Worm (Caenorhabditis elegans) whole organism, L1 larva: ENCODE measurements around the gene clec-84.

Experiments used
- C34B4.2 ChIP-seq: sonication (generic microtip); optimal IDR thresholded peaks from 2 replicates; lab custom pipeline; 2017; ENCODE audit warnings: mild to moderate bottlenecking, missing genetic modification characterization, missing compliant biosample characterization
- F16B12.6 ChIP-seq: fragments of 150-350 bp; optimal IDR thresholded peaks from 2 replicates; lab custom pipeline; 2014; ENCODE audit warnings: missing biosample characterization, missing genetic modification characterization
- alr-1 ChIP-seq: fragments of 200-800 bp; sonication (Bioruptor generic); optimal IDR thresholded peaks from 2 replicates; lab custom pipeline; 2018; ENCODE audit warnings: borderline replicate concordance, mild to moderate bottlenecking, missing genetic modification characterization, missing compliant biosample characterization
- ama-1 ChIP-seq: fragments of 150-350 bp; optimal IDR thresholded peaks from 2 replicates; lab custom pipeline; 2014
- blmp-1 ChIP-seq: fragments of 150-350 bp; optimal IDR thresholded peaks from 2 replicates; lab custom pipeline; 2014; ENCODE audit warnings: missing biosample characterization, missing genetic modification characterization
- ceh-8 ChIP-seq: fragments of 200-800 bp; sonication (Bioruptor generic); optimal IDR thresholded peaks from 2 replicates; lab custom pipeline; 2018; ENCODE audit warnings: mild to moderate bottlenecking, missing genetic modification characterization, moderate library complexity, missing compliant biosample characterization
- ces-1 ChIP-seq: fragments of 150-350 bp; optimal IDR thresholded peaks from 2 replicates; lab custom pipeline; 2014; ENCODE audit warnings: missing biosample characterization, missing genetic modification reagents, missing genetic modification characterization
- dsc-1 ChIP-seq: sonication (generic microtip); optimal IDR thresholded peaks from 2 replicates; lab custom pipeline; 2016; ENCODE audit warnings: mild to moderate bottlenecking, missing genetic modification characterization, missing compliant biosample characterization
- efl-1 ChIP-seq, 4 experiments: fragments of 150-350 bp; optimal IDR thresholded peaks in 3 of 4; peaks in 1 of 4; 1 replicate in 1 of 4; 2 replicates in 3 of 4; lab custom pipeline; 2014; ENCODE audit warnings: missing biosample characterization in 2 of 4, missing genetic modification characterization in 2 of 4, missing genetic modification reagents in 2 of 4
- efl-3 ChIP-seq: fragments of 200-800 bp; sonication (Bioruptor generic); optimal IDR thresholded peaks from 2 replicates; lab custom pipeline; 2018; ENCODE audit warnings: mild to moderate bottlenecking, missing genetic modification characterization, missing compliant biosample characterization
- elt-2 ChIP-seq: sonication (generic microtip); optimal IDR thresholded peaks from 2 replicates; lab custom pipeline; 2016; ENCODE audit warnings: missing genetic modification characterization, mild to moderate bottlenecking, inconsistent platforms, missing compliant biosample characterization, missing genetic modification reagents
- elt-3 ChIP-seq, 6 experiments: fragments of 150-350 bp in 1 of 6; sonication (generic microtip); optimal IDR thresholded peaks; 2 replicates each; lab custom pipeline; 2017 to 2018; ENCODE audit warnings: missing biosample characterization in 6 of 6, missing genetic modification characterization in 6 of 6, inconsistent platforms in 1 of 6
- ets-5 ChIP-seq: fragments of 200-800 bp; sonication (Bioruptor generic); IDR thresholded peaks from 2 replicates; pipeline ENCODE4 v1.3.6; 2022; ENCODE audit warnings: missing genetic modification characterization, missing compliant biosample characterization
- fkh-10 ChIP-seq: sonication (generic microtip); optimal IDR thresholded peaks from 2 replicates; lab custom pipeline; 2017; ENCODE audit warnings: missing biosample characterization, missing genetic modification reagents, missing genetic modification characterization
- fkh-4 ChIP-seq: sonication (generic microtip); optimal IDR thresholded peaks from 2 replicates; lab custom pipeline; 2016; ENCODE audit warnings: missing compliant biosample characterization, missing genetic modification characterization, borderline replicate concordance
- fos-1 ChIP-seq: fragments of 150-350 bp; optimal IDR thresholded peaks from 2 replicates; lab custom pipeline; 2014; ENCODE audit warnings: missing biosample characterization, missing genetic modification characterization
- grh-1 ChIP-seq: fragments of 200-800 bp; sonication (Bioruptor generic); IDR thresholded peaks from 2 replicates; pipeline ENCODE4 v1.3.6; 2022; ENCODE audit warnings: missing genetic modification reagents, missing genetic modification characterization, missing compliant biosample characterization
- hlh-4 ChIP-seq: sonication (generic microtip); optimal IDR thresholded peaks from 2 replicates; lab custom pipeline; 2016; ENCODE audit warnings: mild to moderate bottlenecking, missing genetic modification characterization, missing compliant biosample characterization
- hpl-2 ChIP-seq: fragments of 150-350 bp; optimal IDR thresholded peaks from 2 replicates; lab custom pipeline; 2014; ENCODE audit warnings: missing biosample characterization, missing genetic modification reagents, missing genetic modification characterization
- isw-1 ChIP-seq: fragments of 200-800 bp; sonication (Bioruptor generic); IDR thresholded peaks from 2 replicates; pipeline ENCODE4 v1.3.6; 2022; ENCODE audit warnings: missing genetic modification characterization, missing compliant biosample characterization
- jun-1 ChIP-seq: fragments of 150-350 bp; optimal IDR thresholded peaks from 2 replicates; lab custom pipeline; 2014; ENCODE audit warnings: missing biosample characterization, missing genetic modification reagents, missing genetic modification characterization
- lin-14 ChIP-seq: fragments of 200-800 bp; sonication (Bioruptor generic); optimal IDR thresholded peaks from 2 replicates; lab custom pipeline; 2018; ENCODE audit warnings: mild to moderate bottlenecking, missing genetic modification characterization, moderate library complexity, missing compliant biosample characterization
- lin-15B ChIP-seq: fragments of 150-350 bp; sonication (generic microtip); optimal IDR thresholded peaks from 3 replicates; lab custom pipeline; 2014; ENCODE audit warnings: missing biosample characterization, missing genetic modification characterization
- lin-35 ChIP-seq, 2 experiments: fragments of 150-350 bp; optimal IDR thresholded peaks; 2 replicates each; lab custom pipeline; 2014; ENCODE audit warnings: missing biosample characterization in 2 of 2, missing genetic modification characterization in 2 of 2, missing genetic modification reagents in 2 of 2
- lir-3 ChIP-seq: sonication (generic microtip); optimal IDR thresholded peaks from 2 replicates; lab custom pipeline; 2016; ENCODE audit warnings: mild to moderate bottlenecking, missing genetic modification characterization, moderate library complexity, missing compliant biosample characterization; ENCODE audit not compliant: poor library complexity
- mab-9 ChIP-seq: fragments of 200-800 bp; sonication (Bioruptor generic); IDR thresholded peaks from 2 replicates; pipeline ENCODE4 v1.3.6; 2022; ENCODE audit warnings: missing genetic modification reagents, missing genetic modification characterization, missing compliant biosample characterization
- mdl-1 ChIP-seq, 2 experiments: fragments of 150-350 bp; optimal IDR thresholded peaks; 2 replicates each; lab custom pipeline; 2014 to 2017; ENCODE audit warnings: missing biosample characterization in 2 of 2, missing genetic modification characterization in 2 of 2, inconsistent platforms in 1 of 2
- mef-2 ChIP-seq: fragments of 150-350 bp; optimal IDR thresholded peaks from 2 replicates; lab custom pipeline; 2014; ENCODE audit warnings: missing biosample characterization, missing genetic modification characterization
- nhr-12 ChIP-seq: sonication (generic microtip); optimal IDR thresholded peaks from 2 replicates; lab custom pipeline; 2017; ENCODE audit warnings: missing biosample characterization, missing genetic modification characterization
- nhr-237 ChIP-seq: fragments of 150-350 bp; optimal IDR thresholded peaks from 2 replicates; lab custom pipeline; 2014; ENCODE audit warnings: missing biosample characterization, missing genetic modification characterization
- nhr-71 ChIP-seq: sonication (generic microtip); optimal IDR thresholded peaks from 2 replicates; lab custom pipeline; 2016; ENCODE audit warnings: mild to moderate bottlenecking, missing genetic modification characterization, moderate library complexity, missing compliant biosample characterization
- nhr-84 ChIP-seq: sonication (generic microtip); optimal IDR thresholded peaks from 2 replicates; lab custom pipeline; 2017; ENCODE audit warnings: missing biosample characterization, missing genetic modification characterization
- nhr-90 ChIP-seq: sonication (generic microtip); optimal IDR thresholded peaks from 2 replicates; lab custom pipeline; 2016; ENCODE audit warnings: mild to moderate bottlenecking, missing genetic modification characterization, missing compliant biosample characterization; ENCODE audit not compliant: poor library complexity
- pax-3 ChIP-seq: fragments of 200-800 bp; sonication (Bioruptor generic); optimal IDR thresholded peaks from 2 replicates; lab custom pipeline; 2018; ENCODE audit warnings: mild to moderate bottlenecking, missing genetic modification characterization, moderate library complexity, missing compliant biosample characterization
- pqm-1 ChIP-seq: sonication (generic microtip); optimal IDR thresholded peaks from 3 replicates; lab custom pipeline; 2017; ENCODE audit warnings: missing biosample characterization, missing genetic modification characterization
- rnt-1 ChIP-seq: sonication (generic microtip); optimal IDR thresholded peaks from 2 replicates; lab custom pipeline; 2016; ENCODE audit warnings: mild to moderate bottlenecking, missing genetic modification characterization, moderate library complexity, missing compliant biosample characterization
- snpc-4 ChIP-seq: fragments of 150-350 bp; optimal IDR thresholded peaks from 2 replicates; lab custom pipeline; 2014; ENCODE audit warnings: missing biosample characterization, missing genetic modification characterization
- sptf-1 ChIP-seq: fragments of 150-350 bp; optimal IDR thresholded peaks from 2 replicates; lab custom pipeline; 2014; ENCODE audit warnings: missing biosample characterization, missing genetic modification characterization
- tlp-1 ChIP-seq: fragments of 150-350 bp; optimal IDR thresholded peaks from 2 replicates; lab custom pipeline; 2014; ENCODE audit warnings: missing biosample characterization, missing genetic modification characterization
- unc-62 ChIP-seq: fragments of 150-350 bp; optimal IDR thresholded peaks from 2 replicates; lab custom pipeline; 2014; ENCODE audit warnings: missing biosample characterization, missing genetic modification reagents, missing genetic modification characterization
- unc-86 ChIP-seq: sonication (generic microtip); optimal IDR thresholded peaks from 2 replicates; lab custom pipeline; 2016; ENCODE audit warnings: missing genetic modification characterization, missing compliant biosample characterization
- vab-15 ChIP-seq: sonication (generic microtip); optimal IDR thresholded peaks from 2 replicates; lab custom pipeline; 2017; ENCODE audit warnings: missing genotype, mild to moderate bottlenecking, missing genetic modification characterization, missing compliant biosample characterization
- zag-1 ChIP-seq: fragments of 150-350 bp; optimal IDR thresholded peaks from 2 replicates; lab custom pipeline; 2014; ENCODE audit warnings: missing biosample characterization, missing genetic modification characterization
- zip-4 ChIP-seq: fragments of 200-800 bp; sonication (Bioruptor generic); optimal IDR thresholded peaks from 2 replicates; lab custom pipeline; 2018; ENCODE audit warnings: mild to moderate bottlenecking, missing genetic modification characterization, moderate library complexity, missing compliant biosample characterization
- ztf-11 ChIP-seq, 2 experiments: sonication (generic microtip); optimal IDR thresholded peaks; 2 replicates each; lab custom pipeline; 2016 to 2017; ENCODE audit warnings: missing genetic modification characterization in 2 of 2, missing biosample characterization in 1 of 2, missing compliant biosample characterization in 1 of 2
- ztf-4 ChIP-seq: fragments of 150-350 bp; optimal IDR thresholded peaks from 2 replicates; lab custom pipeline; 2014; ENCODE audit warnings: missing biosample characterization, missing genetic modification characterization

The clec-84 gene

ce11 chrIV:2849269-2849668 is 7.0 kb downstream of the clec-84 start:
- TF ChIP-seq vab-15 (tag; lab: Kevin White, UChicago), result no peak
- no peak for TF ChIP-seq elt-3 (tag; optimal IDR thresholded peaks at IDR 0.05; lab: Kevin White, UChicago)
- TF ChIP-seq fkh-10 (GFP tag; lab: Kevin White, UChicago), result no peak
- no peak for TF ChIP-seq nhr-71
- no peak for TF ChIP-seq ama-1
- TF ChIP-seq rnt-1 (tag; lab: Kevin White, UChicago), result no peak
- TF ChIP-seq lin-14 (GFP tag; lab: Kevin White, UChicago), result no peak
- no peak for TF ChIP-seq jun-1
- TF ChIP-seq mef-2 (tag; lab: Kevin White, UChicago), result no peak
- TF ChIP-seq fkh-4 (tag; lab: Kevin White, UChicago), result no peak
- TF ChIP-seq ztf-11 (tag; optimal IDR thresholded peaks at IDR 0.05; lab: Kevin White, UChicago), result no peak
- no peak for TF ChIP-seq lin-35 (GFP tag; optimal IDR thresholded peaks at IDR 0.05; lab: Kevin White, UChicago)
- no peak for TF ChIP-seq snpc-4 (tag; lab: Kevin White, UChicago)
- TF ChIP-seq hpl-2 (GFP tag; lab: Kevin White, UChicago), result no peak

ce11 chrIV:2850586-2850985 is 8.3 kb downstream of the clec-84 start, which contains the start of gene clec-85:
clec-85 (plus strand) TSS chrIV:2850886.
- no peak for TF ChIP-seq nhr-84 (tag; lab: Kevin White, UChicago)
- TF ChIP-seq zag-1, result no peak
- no peak for TF ChIP-seq ceh-8 (GFP tag; lab: Kevin White, UChicago)
- no peak for TF ChIP-seq ztf-4
- no peak for TF ChIP-seq mdl-1 (tag; optimal IDR thresholded peaks at IDR 0.05; lab: Kevin White, UChicago)
- no peak for TF ChIP-seq elt-3 (tag; optimal IDR thresholded peaks at IDR 0.05; lab: Kevin White, UChicago)
- TF ChIP-seq sptf-1 (tag; lab: Kevin White, UChicago), result no peak
- no peak for TF ChIP-seq ets-5
- no peak for TF ChIP-seq fos-1 (tag; lab: Kevin White, UChicago)
- no peak for TF ChIP-seq fkh-10 (GFP tag; lab: Kevin White, UChicago)
- no peak for TF ChIP-seq lin-15B (tag; lab: Kevin White, UChicago)

DNA sequence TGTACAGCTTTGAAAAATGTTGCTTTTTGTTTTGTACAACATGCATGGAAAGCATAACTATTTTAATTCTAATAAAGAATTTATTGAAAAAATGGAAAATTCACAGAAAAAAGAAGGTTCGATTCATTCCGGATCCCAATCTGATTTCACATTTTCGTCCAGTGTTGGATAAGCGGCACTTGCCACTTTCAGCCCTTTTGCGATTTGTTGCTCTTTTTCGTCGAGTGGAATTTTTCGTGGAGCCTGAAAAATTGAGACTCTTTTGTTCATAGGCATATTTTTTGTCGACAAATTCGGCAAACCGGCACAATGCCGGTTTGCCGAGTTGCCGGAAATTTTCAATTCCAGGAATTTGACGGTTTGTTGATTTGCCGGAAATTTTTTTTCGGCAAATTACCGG is 9.4 kb downstream of the clec-84 start:
- no peak for TF ChIP-seq pax-3 (tag; lab: Kevin White, UChicago)
- TF ChIP-seq snpc-4 (tag; lab: Kevin White, UChicago), result no peak
- no peak for TF ChIP-seq zip-4
- no peak for TF ChIP-seq unc-86
- no peak for TF ChIP-seq dsc-1 (tag; lab: Kevin White, UChicago)
- no peak for TF ChIP-seq alr-1
- no peak for TF ChIP-seq nhr-90
- TF ChIP-seq fos-1 (tag; lab: Kevin White, UChicago), result no peak
- TF ChIP-seq mab-9 (GFP tag; lab: Robert Waterston, UW), result no peak
- no peak for TF ChIP-seq grh-1 (GFP tag; lab: Robert Waterston, UW)
- TF ChIP-seq ces-1 (GFP tag; lab: Kevin White, UChicago), result no peak

ce11 chrIV:2853164-2853563 is 10.9 kb downstream of the clec-84 start, which contains the start of gene Y54G2A.49:
Y54G2A.49 (minus strand) TSS chrIV:2853264.
- TF ChIP-seq isw-1 (no peak), lir-3 (tag; lab: Kevin White, UChicago) (no peak), unc-86 (no peak), tlp-1 (tag; lab: Kevin White, UChicago) (no peak)

ce11 chrIV:2854161-2854560 is 11.9 kb downstream of the clec-84 start:
- TF ChIP-seq mab-9 (GFP tag; lab: Robert Waterston, UW) (no peak), hlh-4 (tag; lab: Kevin White, UChicago) (no peak), blmp-1 (tag; lab: Kevin White, UChicago) (no peak), zag-1 (no peak), elt-2 (peak; percentile 47), nhr-12 (no peak), efl-1 (optimal IDR thresholded peaks at IDR 0.05; lab: Kevin White, UChicago) (no peak), efl-1 (GFP tag; optimal IDR thresholded peaks at IDR 0.05 in 1 of 2; lab: Kevin White, UChicago) (peak in 1 of 2 experiments; percentile 62), unc-62 (no peak), nhr-237 (no peak), F16B12.6 (no peak), nhr-71 (no peak), nhr-84 (tag; lab: Kevin White, UChicago) (no peak), C34B4.2 (no peak), pqm-1 (tag; lab: Kevin White, UChicago) (no peak), efl-3 (no peak)
